Worm (Caenorhabditis elegans) whole organism, mixed stage, embryonic: ENCODE results near the gene fbxb-41.

Experiments
- M03D4.4 ChIP-seq: sonication (generic microtip); optimal IDR thresholded peaks from 2 replicates; lab custom pipeline; 2017; ENCODE audit warnings: mild to moderate bottlenecking, missing genetic modification characterization, missing compliant biosample characterization
- bed-3 ChIP-seq: fragments of 200-800 bp; sonication (Bioruptor generic); optimal IDR thresholded peaks from 3 replicates; lab custom pipeline; 2018; ENCODE audit warnings: mild to moderate bottlenecking, missing genetic modification characterization, moderate library complexity, missing compliant biosample characterization
- blmp-1 ChIP-seq: fragments of 150-350 bp; optimal IDR thresholded peaks from 2 replicates; lab custom pipeline; 2014; ENCODE audit warnings: missing biosample characterization, missing genetic modification characterization
- ceh-43 ChIP-seq: fragments of 200-800 bp; sonication (Bioruptor generic); optimal IDR thresholded peaks from 2 replicates; lab custom pipeline; 2018; ENCODE audit warnings: mild to moderate bottlenecking, missing genetic modification characterization, moderate library complexity, missing compliant biosample characterization
- ceh-83 ChIP-seq: fragments of 200-800 bp; sonication (Bioruptor generic); optimal IDR thresholded peaks from 2 replicates; lab custom pipeline; 2018; ENCODE audit warnings: mild to moderate bottlenecking, missing genetic modification characterization, missing compliant biosample characterization
- ces-1 ChIP-seq: fragments of 150-350 bp; optimal IDR thresholded peaks from 2 replicates; lab custom pipeline; 2014; ENCODE audit warnings: missing biosample characterization, missing genetic modification reagents, missing genetic modification characterization
- elt-1 ChIP-seq: sonication (generic microtip); optimal IDR thresholded peaks from 2 replicates; lab custom pipeline; 2017; ENCODE audit warnings: missing genetic modification characterization, mild to moderate bottlenecking, missing compliant biosample characterization, antibody characterized with exemption, moderate library complexity, borderline replicate concordance; ENCODE audit not compliant: insufficient read depth
- elt-3 ChIP-seq: fragments of 150-350 bp; optimal IDR thresholded peaks from 2 replicates; lab custom pipeline; 2014; ENCODE audit warnings: missing biosample characterization, missing genetic modification characterization
- flh-1 ChIP-seq: fragments of 200-800 bp; sonication (Bioruptor generic); optimal IDR thresholded peaks from 2 replicates; lab custom pipeline; 2018; ENCODE audit warnings: mild to moderate bottlenecking, missing genetic modification characterization, moderate library complexity, missing compliant biosample characterization
- ham-2 ChIP-seq: fragments of 200-800 bp; sonication (Bioruptor generic); optimal IDR thresholded peaks from 2 replicates; lab custom pipeline; 2018; ENCODE audit warnings: mild to moderate bottlenecking, missing genetic modification characterization, missing compliant biosample characterization
- hlh-1 ChIP-seq: fragments of 150-350 bp; optimal IDR thresholded peaks from 2 replicates; lab custom pipeline; 2014; ENCODE audit warnings: missing biosample characterization, missing genetic modification reagents, missing genetic modification characterization
- lin-13 ChIP-seq: fragments of 150-350 bp; optimal IDR thresholded peaks from 2 replicates; lab custom pipeline; 2014; ENCODE audit warnings: missing biosample characterization, missing genetic modification characterization
- lin-32 ChIP-seq: fragments of 200-800 bp; sonication (Bioruptor generic); optimal IDR thresholded peaks from 2 replicates; lab custom pipeline; 2018; ENCODE audit warnings: mild to moderate bottlenecking, missing genetic modification characterization, missing compliant biosample characterization
- lsy-2 ChIP-seq: fragments of 150-350 bp; optimal IDR thresholded peaks from 2 replicates; lab custom pipeline; 2014; ENCODE audit warnings: missing biosample characterization, missing genetic modification characterization
- mab-5 ChIP-seq: fragments of 150-350 bp; optimal IDR thresholded peaks from 2 replicates; lab custom pipeline; 2014; ENCODE audit warnings: missing biosample characterization, missing genetic modification characterization
- mep-1 ChIP-seq: fragments of 150-350 bp; optimal IDR thresholded peaks from 2 replicates; lab custom pipeline; 2017; ENCODE audit warnings: missing biosample characterization, missing genetic modification reagents, missing genetic modification characterization, inconsistent platforms
- mls-2 ChIP-seq: sonication (generic microtip); optimal IDR thresholded peaks from 2 replicates; lab custom pipeline; 2016; ENCODE audit warnings: mild to moderate bottlenecking, missing genetic modification characterization, moderate library complexity, missing compliant biosample characterization
- nhr-12 ChIP-seq: fragments of 150-350 bp; optimal IDR thresholded peaks from 2 replicates; lab custom pipeline; 2014; ENCODE audit warnings: missing biosample characterization, missing genetic modification characterization
- nhr-2 ChIP-seq: fragments of 150-350 bp; optimal IDR thresholded peaks from 2 replicates; lab custom pipeline; 2014; ENCODE audit warnings: missing biosample characterization, missing genetic modification characterization
- nhr-237 ChIP-seq: fragments of 150-350 bp; optimal IDR thresholded peaks from 2 replicates; lab custom pipeline; 2014; ENCODE audit warnings: missing biosample characterization, missing genetic modification characterization
- nhr-28 ChIP-seq: fragments of 150-350 bp; optimal IDR thresholded peaks from 2 replicates; lab custom pipeline; 2014; ENCODE audit warnings: missing biosample characterization, missing genetic modification characterization
- nhr-76 ChIP-seq: sonication (generic microtip); optimal IDR thresholded peaks from 2 replicates; lab custom pipeline; 2017; ENCODE audit warnings: missing biosample characterization, missing genetic modification characterization
- pha-4 ChIP-seq: fragments of 150-350 bp; optimal IDR thresholded peaks from 2 replicates; lab custom pipeline; 2018; ENCODE audit warnings: missing biosample characterization, missing genetic modification reagents, missing genetic modification characterization
- sem-2 ChIP-seq: fragments of 200-800 bp; sonication (Bioruptor generic); optimal IDR thresholded peaks from 2 replicates; lab custom pipeline; 2018; ENCODE audit warnings: mild to moderate bottlenecking, missing genetic modification characterization, missing compliant biosample characterization
- snpc-4 ChIP-seq: fragments of 150-350 bp; optimal IDR thresholded peaks from 2 replicates; lab custom pipeline; 2014; ENCODE audit warnings: missing biosample characterization, missing genetic modification characterization
- sptf-1 ChIP-seq: sonication (generic microtip); optimal IDR thresholded peaks from 2 replicates; lab custom pipeline; 2017; ENCODE audit warnings: mild to moderate bottlenecking, missing genetic modification characterization, moderate library complexity, missing compliant biosample characterization
- tbx-8 ChIP-seq: fragments of 200-800 bp; sonication (Bioruptor generic); optimal IDR thresholded peaks from 2 replicates; lab custom pipeline; 2018; ENCODE audit warnings: mild to moderate bottlenecking, missing genetic modification characterization, moderate library complexity, missing compliant biosample characterization
- unc-120 ChIP-seq: sonication (generic microtip); optimal IDR thresholded peaks from 2 replicates; lab custom pipeline; 2017; ENCODE audit warnings: missing genetic modification characterization, missing compliant biosample characterization; ENCODE audit not compliant: poor library complexity, severe bottlenecking
- unc-39 ChIP-seq: fragments of 150-350 bp; optimal IDR thresholded peaks from 2 replicates; lab custom pipeline; 2014; ENCODE audit warnings: missing biosample characterization, missing genetic modification characterization
- zip-8 ChIP-seq: fragments of 150-350 bp; optimal IDR thresholded peaks from 2 replicates; lab custom pipeline; 2014; ENCODE audit warnings: missing biosample characterization, missing genetic modification characterization
- ztf-11 ChIP-seq: fragments of 150-350 bp; optimal IDR thresholded peaks from 2 replicates; lab custom pipeline; 2014; ENCODE audit warnings: missing biosample characterization, missing genetic modification characterization

The fbxb-41 gene

ce11 chrII:1075424-1075823 lies 33.3 kb upstream of the fbxb-41 start, which contains the start of gene K02E7.11:
Gene K02E7.11, minus strand, starts transcription at chrII:1075524.
- TF ChIP-seq mab-5 (tag; lab: Kevin White, UChicago) (no peak), ceh-83 (GFP tag; lab: Kevin White, UChicago) (no peak), snpc-4 (tag; lab: Kevin White, UChicago) (no peak), elt-1 (tag; lab: Kevin White, UChicago) (no peak), nhr-76 (tag; lab: Kevin White, UChicago) (no peak), sem-2 (GFP tag; lab: Kevin White, UChicago) (no peak), bed-3 (GFP tag; lab: Kevin White, UChicago) (no peak), nhr-12 (no peak)
- TF ChIP-seq, all 35 proteins: peak for 0

ce11 chrII:1072106-1072505 lies 30.0 kb upstream of the fbxb-41 start, which contains the start of gene K02E7.4:
Gene K02E7.4, plus strand, starts transcription at chrII:1072406.
- TF ChIP-seq ztf-11 (no peak), tbx-8 (GFP tag; lab: Kevin White, UChicago) (no peak), mls-2 (no peak), lin-13 (tag; lab: Kevin White, UChicago) (no peak), mep-1 (tag; lab: Kevin White, UChicago) (no peak)

DNA sequence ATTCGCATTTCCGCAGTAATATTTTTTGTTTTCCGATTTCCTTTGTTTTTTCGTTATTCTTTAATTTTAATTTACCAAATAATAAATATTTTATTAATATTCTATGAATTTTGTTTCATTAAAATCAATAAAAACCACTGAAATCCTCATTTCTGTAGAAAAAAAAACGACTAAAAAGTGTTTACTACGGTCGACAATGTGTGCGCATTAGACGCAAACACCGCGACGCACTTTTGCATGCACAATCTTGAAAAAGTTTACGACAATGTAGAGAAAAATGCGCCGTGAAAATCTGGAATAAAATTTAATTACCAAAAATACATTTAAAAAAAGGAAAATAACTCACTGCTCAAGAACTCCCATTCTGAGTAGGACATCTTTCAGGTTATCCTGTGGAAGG lies 29.3 kb upstream of the fbxb-41 start:
- TF ChIP-seq lsy-2 (tag; lab: Kevin White, UChicago) (peak; percentile 61), bed-3 (GFP tag; lab: Kevin White, UChicago) (no peak), unc-120 (tag; lab: Kevin White, UChicago) (no peak)

ce11 chrII:1070875-1071274 lies 28.7 kb upstream of the fbxb-41 start, which contains the start of gene K02E7.12:
Gene K02E7.12, plus strand, starts transcription at chrII:1071175.
- no peak for TF ChIP-seq sptf-1 (tag; lab: Kevin White, UChicago)
- no peak for TF ChIP-seq sem-2 (GFP tag; lab: Kevin White, UChicago)
- no peak for TF ChIP-seq mls-2
- TF ChIP-seq tbx-8 (GFP tag; lab: Kevin White, UChicago) = no peak
- TF ChIP-seq M03D4.4 (tag; lab: Kevin White, UChicago) = no peak
- TF ChIP-seq nhr-2 = no peak
- TF ChIP-seq elt-3 (tag; lab: Kevin White, UChicago) = no peak
- TF ChIP-seq lsy-2 (tag; lab: Kevin White, UChicago) = no peak
- TF ChIP-seq nhr-237 (tag; lab: Kevin White, UChicago) = no peak
- no peak for TF ChIP-seq blmp-1 (tag; lab: Kevin White, UChicago)
- TF ChIP-seq flh-1 (GFP tag; lab: Kevin White, UChicago) = no peak
- TF ChIP-seq, all 35 proteins: peak for 0

- TF ChIP-seq mep-1 (tag; lab: Kevin White, UChicago) (no peak), lin-32 (GFP tag; lab: Kevin White, UChicago) (no peak), snpc-4 (tag; lab: Kevin White, UChicago) (no peak), nhr-76 (tag; lab: Kevin White, UChicago) (no peak), zip-8 (tag; lab: Kevin White, UChicago) (no peak), mls-2 (no peak), ces-1 (GFP tag; lab: Kevin White, UChicago) (no peak), pha-4 (tag; lab: Kevin White, UChicago) (no peak), ceh-43 (GFP tag; lab: Kevin White, UChicago) (no peak), flh-1 (GFP tag; lab: Kevin White, UChicago) (no peak), ham-2 (GFP tag; lab: Kevin White, UChicago) (no peak), nhr-28 (tag; lab: Kevin White, UChicago) (no peak), unc-39 (tag; lab: Kevin White, UChicago) (no peak), nhr-2 (no peak), unc-120 (tag; lab: Kevin White, UChicago) (no peak), sem-2 (GFP tag; lab: Kevin White, UChicago) (no peak), hlh-1 (tag; lab: Kevin White, UChicago) (no peak), ceh-83 (GFP tag; lab: Kevin White, UChicago) (no peak)
These were observed 24.8 kb upstream of the fbxb-41 start, which contains the start of gene K02E7.10 for ce11 chrII:1066907-1067306. Gene K02E7.10, minus strand, starts transcription at chrII:1067007.
